Worm (Caenorhabditis elegans): Measurements from ENCODE around the gene wnk-1.
A peak's percentile ranks its signal among the peaks of the same experiment; 100 is the strongest.
"Not testable (repeated sequence)": the region's sequence is repeated elsewhere in the genome, so short reads cannot be mapped to it uniquely, and the experiment has no call there.

The wnk-1 gene

ce11 chrIV:9196023-9196636 is 3.8 kb upstream of the wnk-1 start:
- TF ChIP-seq ceh-20 (GFP tag; IDR thresholded peaks at IDR 0.05), result peak; percentile 95
- TF ChIP-seq lin-29 (GFP tag; IDR thresholded peaks at IDR 0.05), result peak; percentile 97
- TF ChIP-seq daf-19 (GFP tag; conservative IDR thresholded peaks at IDR 0.05), result peak; percentile 94
- TF ChIP-seq dve-1 (tag; optimal IDR thresholded peaks at IDR 0.05; ENCODE audit: insufficient read depth), result peak; percentile 31
- TF ChIP-seq madf-5 (GFP tag; IDR thresholded peaks at IDR 0.05), result peak; percentile 87 to 98; a peak in 3 of 4 replicates
- TF ChIP-seq tra-1 (GFP tag; IDR thresholded peaks at IDR 0.05), result peak; percentile 99
- peak; percentile 89 for TF ChIP-seq mxl-2 (GFP tag; conservative IDR thresholded peaks at IDR 0.05)
- TF ChIP-seq ZK337.2 (GFP tag; IDR thresholded peaks at IDR 0.05), result peak; percentile 96
- peak; percentile 84 for TF ChIP-seq ctbp-1 (GFP tag; IDR thresholded peaks at IDR 0.05)
- peak; percentile 71; the same call in 1 of the 2 replicates for TF ChIP-seq nhr-41 (GFP tag; IDR thresholded peaks at IDR 0.05)
- peak; percentile 96 for TF ChIP-seq dmd-9 (GFP tag; IDR thresholded peaks at IDR 0.05)
- TF ChIP-seq unc-130 (GFP tag; optimal IDR thresholded peaks at IDR 0.05), result peak; percentile 66
- peak; percentile 89 for TF ChIP-seq vab-7 (GFP tag; IDR thresholded peaks at IDR 0.05)
- TF ChIP-seq arid-1 (GFP tag; conservative IDR thresholded peaks at IDR 0.05), result peak; percentile 97
- TF ChIP-seq duxl-1 (tag; optimal IDR thresholded peaks at IDR 0.05; ENCODE audit: poor library complexity), result peak; percentile 56
- TF ChIP-seq pha-4 (GFP tag; IDR thresholded peaks at IDR 0.05), result peak; percentile 93
- not testable (repeated sequence) for TF ChIP-seq pha-4 (tag; optimal IDR thresholded peaks at IDR 0.05)
- TF ChIP-seq D1046.2 (GFP tag; IDR thresholded peaks at IDR 0.05), result peak; percentile 96
- peak in 1 of 2 experiments; percentile 33 for TF ChIP-seq lsy-2 (tag; optimal IDR thresholded peaks at IDR 0.05)
- peak; percentile 95 for TF ChIP-seq lin-1 (GFP tag; IDR thresholded peaks at IDR 0.05)
- peak; percentile 99 for TF ChIP-seq Y48G9A.11 (GFP tag; IDR thresholded peaks at IDR 0.05)
- TF ChIP-seq dmd-8 (GFP tag; IDR thresholded peaks at IDR 0.05), result peak; percentile 86
- TF ChIP-seq mes-2 (tag; optimal IDR thresholded peaks at IDR 0.05; ENCODE audit: poor library complexity, severe bottlenecking), result peak; percentile 81
- peak; percentile 95 for TF ChIP-seq php-3 (GFP tag; IDR thresholded peaks at IDR 0.05)
- TF ChIP-seq snpc-1.2 (GFP tag; IDR thresholded peaks at IDR 0.05), result peak; percentile 99
- peak; percentile 29 for TF ChIP-seq spr-1 (tag; optimal IDR thresholded peaks at IDR 0.05)
- peak; percentile 89; the same call in 1 of the 2 replicates for TF ChIP-seq tag-97 (GFP tag; IDR thresholded peaks at IDR 0.05)
- TF ChIP-seq Y75B8A.6 (GFP tag; IDR thresholded peaks at IDR 0.05), result peak; percentile 92
- TF ChIP-seq Y105C5A.15 (GFP tag; IDR thresholded peaks at IDR 0.05), result 0 out of 2 replicates have a peak, but pooled peaks have one; percentile 72
- TF ChIP-seq nhr-48 (tag; optimal IDR thresholded peaks at IDR 0.05), result peak; percentile 11
- TF ChIP-seq mdt-29 (GFP tag; IDR thresholded peaks at IDR 0.05), result peak; percentile 97
- peak; percentile 93 for TF ChIP-seq F49E8.2 (tag; optimal IDR thresholded peaks at IDR 0.05; ENCODE audit: borderline replicate concordance)
- 0 out of 2 replicates have a peak, but pooled peaks have one; percentile 56 for TF ChIP-seq zip-11 (GFP tag; IDR thresholded peaks at IDR 0.05)
- peak; percentile 97 for TF ChIP-seq lin-38 (GFP tag; IDR thresholded peaks at IDR 0.05)
- TF ChIP-seq aha-1 (tag), result peak; percentile 9
- TF ChIP-seq zfp-3 (GFP tag; conservative IDR thresholded peaks at IDR 0.05), result peak; percentile 98
- peak; percentile 96 for TF ChIP-seq saeg-2 (GFP tag; IDR thresholded peaks at IDR 0.05)
- peak; percentile 79 for TF ChIP-seq hmg-1.1 (GFP tag; IDR thresholded peaks at IDR 0.05)
- TF ChIP-seq T20F7.1 (GFP tag; optimal IDR thresholded peaks at IDR 0.05), result peak; percentile 76
- peak; percentile 83 for TF ChIP-seq F44E2.7 (GFP tag; IDR thresholded peaks at IDR 0.05)
- TF ChIP-seq T26A8.4 (GFP tag; IDR thresholded peaks at IDR 0.05), result peak; percentile 98
- TF ChIP-seq ceh-44 (GFP tag; IDR thresholded peaks at IDR 0.05), result peak; percentile 97
- TF ChIP-seq lim-7 (GFP tag; IDR thresholded peaks at IDR 0.05), result 0 out of 2 replicates have a peak, but pooled peaks have one; percentile 45
- peak; percentile 80 for TF ChIP-seq nhr-102 (tag; optimal IDR thresholded peaks at IDR 0.05)
- peak; percentile 98 for TF ChIP-seq dmd-6 (GFP tag; IDR thresholded peaks at IDR 0.05)
- TF ChIP-seq nhr-42 (GFP tag; IDR thresholded peaks at IDR 0.05), result peak; percentile 98
- TF ChIP-seq madf-9 (GFP tag; conservative IDR thresholded peaks at IDR 0.05), result peak; percentile 95
